Fruit fly (Drosophila melanogaster) whole organism, embryonic: ENCODE data around the gene Psf3.
A peak's percentile ranks its signal among the peaks of the same experiment; 100 is the strongest.

Experiments
- Antp ChIP-seq: fragments of 200-800 bp; sonication (Bioruptor generic); optimal IDR thresholded peaks from 3 replicates; lab custom pipeline; 2016; ENCODE audit warnings: missing biosample characterization, missing genetic modification characterization
- BtbVII ChIP-seq: fragments of 200-800 bp; sonication (Bioruptor generic); optimal IDR thresholded peaks from 3 replicates; lab custom pipeline; 2017; ENCODE audit warnings: missing biosample characterization, mild to moderate bottlenecking, missing genetic modification characterization
- CG11085 ChIP-seq: fragments of 200-800 bp; sonication (Bioruptor generic); IDR thresholded peaks from 2 replicates; pipeline ENCODE4 v1.3.6; 2022; ENCODE audit warnings: missing biosample characterization, missing genetic modification characterization
- CG11695 ChIP-seq: fragments of 200-800 bp; sonication (Bioruptor generic); IDR thresholded peaks from 3 replicates; pipeline ENCODE4 v1.3.6; 2022; ENCODE audit warnings: missing biosample characterization, missing genetic modification characterization
- CG11696 ChIP-seq: fragments of 200-800 bp; sonication (Bioruptor generic); IDR thresholded peaks from 2 replicates; pipeline ENCODE4 v1.3.6; 2022; ENCODE audit warnings: missing biosample characterization, missing genetic modification characterization
- CG12155 ChIP-seq: fragments of 200-800 bp; sonication (Bioruptor generic); optimal IDR thresholded peaks from 3 replicates; lab custom pipeline; 2016; ENCODE audit warnings: missing biosample characterization, missing genetic modification characterization
- CG12744 ChIP-seq: fragments of 200-800 bp; sonication (Bioruptor generic); optimal IDR thresholded peaks from 2 replicates; lab custom pipeline; 2016; ENCODE audit warnings: missing biosample characterization, missing genetic modification characterization
- CG13296 ChIP-seq: fragments of 200-800 bp; sonication (Bioruptor generic); optimal IDR thresholded peaks from 3 replicates; lab custom pipeline; 2018; ENCODE audit warnings: missing biosample characterization, mild to moderate bottlenecking, missing genetic modification characterization
- CG13775 ChIP-seq: fragments of 200-800 bp; sonication (Bioruptor generic); optimal IDR thresholded peaks from 3 replicates; lab custom pipeline; 2017; ENCODE audit warnings: missing biosample characterization, mild to moderate bottlenecking, missing genetic modification characterization
- CG14050 ChIP-seq: fragments of 200-800 bp; sonication (Bioruptor generic); IDR thresholded peaks from 3 replicates; pipeline ENCODE4 v1.3.6; 2022; ENCODE audit warnings: missing biosample characterization, missing genetic modification characterization
- CG15269 ChIP-seq: fragments of 200-800 bp; sonication (Bioruptor generic); optimal IDR thresholded peaks from 2 replicates; lab custom pipeline; 2018; ENCODE audit warnings: missing biosample characterization, mild to moderate bottlenecking, missing genetic modification characterization, moderate library complexity
- CG16863 ChIP-seq: fragments of 200-800 bp; sonication (Bioruptor generic); optimal IDR thresholded peaks from 3 replicates; lab custom pipeline; 2016; ENCODE audit warnings: missing biosample characterization, missing genetic modification characterization
- CG17328 ChIP-seq: fragments of 200-800 bp; sonication (Bioruptor generic); IDR thresholded peaks from 2 replicates; pipeline ENCODE4 v1.3.6; 2022; ENCODE audit warnings: missing biosample characterization, missing genetic modification characterization
- CG17361 ChIP-seq: fragments of 200-800 bp; sonication (Bioruptor generic); IDR thresholded peaks from 3 replicates; pipeline ENCODE4 v1.3.6; 2022; ENCODE audit warnings: missing biosample characterization, missing genetic modification characterization
- CG2199 ChIP-seq: fragments of 200-800 bp; sonication (Bioruptor generic); IDR thresholded peaks from 3 replicates; pipeline ENCODE4 v1.3.6; 2022; ENCODE audit warnings: missing biosample characterization, missing genetic modification characterization
- CG32532 ChIP-seq: fragments of 200-800 bp; sonication (Bioruptor generic); IDR thresholded peaks from 2 replicates; pipeline ENCODE4 v1.3.6; 2022; ENCODE audit warnings: missing biosample characterization, missing genetic modification characterization
- CG32772 ChIP-seq: fragments of 200-800 bp; sonication (Bioruptor generic); IDR thresholded peaks from 2 replicates; pipeline ENCODE4 v1.3.6; 2022; ENCODE audit warnings: missing biosample characterization, missing genetic modification characterization
- CG3407 ChIP-seq: fragments of 200-800 bp; sonication (Bioruptor generic); optimal IDR thresholded peaks from 2 replicates; lab custom pipeline; 2018; ENCODE audit warnings: missing biosample characterization, mild to moderate bottlenecking, missing genetic modification characterization
- CG3847 ChIP-seq: fragments of 200-800 bp; sonication (Bioruptor generic); IDR thresholded peaks from 2 replicates; pipeline ENCODE4 v1.3.6; 2022; ENCODE audit warnings: missing biosample characterization, missing genetic modification characterization
- CG4707 ChIP-seq: fragments of 200-800 bp; sonication (Bioruptor generic); optimal IDR thresholded peaks from 2 replicates; lab custom pipeline; 2018; ENCODE audit warnings: missing biosample characterization, mild to moderate bottlenecking, missing genetic modification characterization, moderate library complexity
- CG6272 ChIP-seq: fragments of 200-800 bp; sonication (Bioruptor generic); IDR thresholded peaks from 2 replicates; pipeline ENCODE4 v1.3.6; 2022; ENCODE audit warnings: missing biosample characterization, missing genetic modification characterization
- CG7556 ChIP-seq: fragments of 200-800 bp; sonication (Bioruptor generic); optimal IDR thresholded peaks from 2 replicates; lab custom pipeline; 2017; ENCODE audit warnings: missing biosample characterization, mild to moderate bottlenecking, missing genetic modification characterization
- CG9215 ChIP-seq: fragments of 200-800 bp; sonication (Bioruptor generic); IDR thresholded peaks from 2 replicates; pipeline ENCODE4 v1.3.6; 2022; ENCODE audit warnings: missing biosample characterization, missing genetic modification characterization
- CG9609 ChIP-seq: fragments of 200-800 bp; sonication (Bioruptor generic); optimal IDR thresholded peaks from 3 replicates; lab custom pipeline; 2016; ENCODE audit warnings: missing biosample characterization, missing genetic modification characterization
- CHES-1-like ChIP-seq: fragments of 200-800 bp; sonication (Bioruptor generic); optimal IDR thresholded peaks from 2 replicates; lab custom pipeline; 2016; ENCODE audit warnings: missing biosample characterization, missing genetic modification characterization
- D19B ChIP-seq: fragments of 200-800 bp; sonication (Bioruptor generic); optimal IDR thresholded peaks from 2 replicates; lab custom pipeline; 2017; ENCODE audit warnings: missing biosample characterization, mild to moderate bottlenecking, missing genetic modification characterization
- Deaf1 ChIP-seq: fragments of 200-800 bp; optimal IDR thresholded peaks from 3 replicates; lab custom pipeline; 2019; ENCODE audit warnings: missing biosample characterization, mild to moderate bottlenecking, missing genetic modification characterization, moderate library complexity
- Doc2 ChIP-seq: fragments of 200-800 bp; sonication (Bioruptor generic); IDR thresholded peaks from 2 replicates; pipeline ENCODE4 v1.3.6; 2022; ENCODE audit warnings: missing biosample characterization, missing genetic modification characterization
- Fer2 ChIP-seq: fragments of 200-800 bp; sonication (Bioruptor generic); optimal IDR thresholded peaks from 2 replicates; lab custom pipeline; 2018; ENCODE audit warnings: missing biosample characterization, mild to moderate bottlenecking, missing genetic modification characterization, moderate library complexity
- Fer3 ChIP-seq: fragments of 200-800 bp; sonication (Bioruptor generic); optimal IDR thresholded peaks from 2 replicates; lab custom pipeline; 2018; ENCODE audit warnings: missing biosample characterization, mild to moderate bottlenecking, missing genetic modification characterization, moderate library complexity
- Lpt ChIP-seq: fragments of >200 bp; optimal IDR thresholded peaks from 2 replicates; lab custom pipeline; 2018; ENCODE audit warnings: missing biosample characterization, missing genetic modification characterization
- Max ChIP-seq: fragments of 200-800 bp; sonication (Bioruptor generic); optimal IDR thresholded peaks from 2 replicates; lab custom pipeline; 2016; ENCODE audit warnings: missing biosample characterization, mild to moderate bottlenecking, missing genetic modification characterization
- Med ChIP-seq: fragments of 200-800 bp; sonication (Bioruptor generic); peaks from one replicate; lab custom pipeline; 2016; ENCODE audit warnings: missing biosample characterization, missing genetic modification characterization, mild to moderate bottlenecking, inconsistent platforms, moderate library complexity
- NK7.1 ChIP-seq: fragments of 200-800 bp; sonication (Bioruptor generic); optimal IDR thresholded peaks from 3 replicates; lab custom pipeline; 2016; ENCODE audit warnings: missing biosample characterization, missing genetic modification characterization
- ash1 ChIP-seq: fragments of 200-800 bp; sonication (Bioruptor generic); optimal IDR thresholded peaks from 2 replicates; lab custom pipeline; 2018; ENCODE audit warnings: missing biosample characterization, mild to moderate bottlenecking, missing genetic modification characterization
- bcd ChIP-seq: fragments of 200-800 bp; sonication (Bioruptor generic); optimal IDR thresholded peaks from 2 replicates; lab custom pipeline; 2017; ENCODE audit warnings: missing biosample characterization, mild to moderate bottlenecking, missing genetic modification characterization
- bigmax ChIP-seq: fragments of 200-800 bp; sonication (Bioruptor generic); optimal IDR thresholded peaks from 2 replicates; lab custom pipeline; 2018; ENCODE audit warnings: missing biosample characterization, mild to moderate bottlenecking, missing genetic modification characterization
- chm ChIP-seq: fragments of 200-800 bp; sonication (Bioruptor generic); IDR thresholded peaks from 2 replicates; pipeline ENCODE4 v1.3.6; 2022; ENCODE audit warnings: missing biosample characterization, missing genetic modification characterization
- dm ChIP-seq: fragments of 200-800 bp; sonication (Bioruptor generic); optimal IDR thresholded peaks from 3 replicates; lab custom pipeline; 2016; ENCODE audit warnings: missing biosample characterization, missing genetic modification characterization
- fu2 ChIP-seq: fragments of 200-800 bp; sonication (Bioruptor generic); optimal IDR thresholded peaks from 2 replicates; lab custom pipeline; 2016; ENCODE audit warnings: missing biosample characterization, missing genetic modification characterization
- her ChIP-seq: fragments of 200-800 bp; sonication (Bioruptor generic); optimal IDR thresholded peaks from 2 replicates; lab custom pipeline; 2016; ENCODE audit warnings: missing biosample characterization, missing genetic modification characterization
- jing ChIP-seq: fragments of 200-800 bp; sonication (Bioruptor generic); optimal IDR thresholded peaks from 2 replicates; lab custom pipeline; 2018; ENCODE audit warnings: missing biosample characterization, mild to moderate bottlenecking, missing genetic modification characterization
- lola ChIP-seq, 3 experiments: fragments of >200 bp in 2 of 3; fragments of 200-800 bp in 1 of 3; sonication (Bioruptor generic) in 1 of 3; optimal IDR thresholded peaks; 2 replicates each; lab custom pipeline; 2017 to 2019; ENCODE audit warnings: missing biosample characterization in 3 of 3, missing genetic modification characterization in 3 of 3, mild to moderate bottlenecking in 1 of 3, moderate library complexity in 1 of 3
- pnt ChIP-seq: fragments of 200-800 bp; sonication (Bioruptor generic); optimal IDR thresholded peaks from 3 replicates; lab custom pipeline; 2016; ENCODE audit warnings: missing biosample characterization, missing genetic modification characterization
- row ChIP-seq: fragments of 200-800 bp; sonication (Bioruptor generic); IDR thresholded peaks from 3 replicates; pipeline ENCODE4 v1.3.6; 2022; ENCODE audit warnings: missing biosample characterization, missing genetic modification characterization
- sens ChIP-seq: fragments of 200-800 bp; sonication (Bioruptor generic); peaks from one replicate; lab custom pipeline; 2016; ENCODE audit warnings: missing biosample characterization, missing genetic modification characterization
- sisA ChIP-seq: fragments of 200-800 bp; sonication (Bioruptor generic); IDR thresholded peaks from 2 replicates; pipeline ENCODE4 v1.3.6; 2022; ENCODE audit warnings: missing biosample characterization, missing genetic modification characterization
- sob ChIP-seq: fragments of 200-800 bp; sonication (Bioruptor generic); IDR thresholded peaks from 2 replicates; pipeline ENCODE4 v1.3.6; 2022; ENCODE audit warnings: missing biosample characterization, missing genetic modification characterization
- sr ChIP-seq: fragments of 200-800 bp; sonication (Bioruptor generic); IDR thresholded peaks from 3 replicates; pipeline ENCODE4 v1.3.6; 2022; ENCODE audit warnings: missing biosample characterization, missing genetic modification characterization
- stc ChIP-seq: fragments of 200-800 bp; sonication (Bioruptor generic); IDR thresholded peaks from 2 replicates; pipeline ENCODE4 v1.3.6; 2022; ENCODE audit warnings: missing biosample characterization, missing genetic modification characterization
- tna ChIP-seq: fragments of 200-800 bp; sonication (Bioruptor generic); IDR thresholded peaks from 2 replicates; pipeline ENCODE4 v1.3.6; 2022; ENCODE audit warnings: missing biosample characterization, missing genetic modification characterization; ENCODE audit not compliant: partially characterized antibody
- trh ChIP-seq: fragments of 200-800 bp; sonication (Bioruptor generic); optimal IDR thresholded peaks from 2 replicates; lab custom pipeline; 2016; ENCODE audit warnings: missing biosample characterization, missing genetic modification characterization
- wdn ChIP-seq: fragments of 200-800 bp; sonication (Bioruptor generic); IDR thresholded peaks from 2 replicates; pipeline ENCODE4 v1.3.6; 2022; ENCODE audit warnings: missing biosample characterization, missing genetic modification characterization
- yki ChIP-seq: fragments of >200 bp; optimal IDR thresholded peaks from 3 replicates; lab custom pipeline; 2018
- zf30C ChIP-seq: fragments of 200-800 bp; sonication (Bioruptor generic); optimal IDR thresholded peaks from 3 replicates; lab custom pipeline; 2018; ENCODE audit warnings: missing biosample characterization, mild to moderate bottlenecking, missing genetic modification characterization

The Psf3 gene

dm6 chrX:10396832-10397231 lies 11.2 kb upstream of the Psf3 start (continued):
- TF ChIP-seq CHES-1-like (GFP tag; lab: Kevin White, UChicago) (no peak), lola (GFP tag; optimal IDR thresholded peaks at IDR 0.05; lab: Kevin White, UChicago) (no peak), NK7.1 (GFP tag; lab: Kevin White, UChicago) (no peak), CG17328 (GFP tag; lab: Robert Waterston, UW) (no peak), sisA (GFP tag; lab: Robert Waterston, UW) (no peak), trh (GFP tag; lab: Kevin White, UChicago) (no peak), CG6272 (no peak), CG12744 (no peak), CG15269 (tag; lab: Kevin White, UChicago) (no peak), CG9215 (GFP tag; lab: Robert Waterston, UW) (no peak), CG32772 (GFP tag; lab: Robert Waterston, UW) (no peak), pnt (GFP tag; lab: Kevin White, UChicago) (no peak), Lpt (no peak), row (GFP tag; lab: Robert Waterston, UW) (no peak), CG7556 (GFP tag; lab: Kevin White, UChicago) (no peak), CG32532 (GFP tag; lab: Robert Waterston, UW) (no peak), CG11696 (GFP tag; lab: Robert Waterston, UW) (no peak), wdn (GFP tag; lab: Robert Waterston, UW) (no peak), Doc2 (no peak), sr (GFP tag; lab: Robert Waterston, UW) (no peak), CG14050 (GFP tag; lab: Robert Waterston, UW) (no peak), CG13296 (peak; percentile 25), bcd (no peak), Fer2 (tag; lab: Kevin White, UChicago) (no peak), CG9609 (GFP tag; lab: Kevin White, UChicago) (no peak), CG12155 (GFP tag; lab: Kevin White, UChicago) (no peak), sens (GFP tag; lab: Kevin White, UChicago) (no peak), CG11085 (GFP tag; lab: Robert Waterston, UW) (no peak), dm (GFP tag; lab: Kevin White, UChicago) (no peak), Deaf1 (tag; lab: Kevin White, UChicago) (no peak), CG16863 (GFP tag; lab: Kevin White, UChicago) (no peak), CG3407 (GFP tag; lab: Kevin White, UChicago) (no peak), CG11695 (GFP tag; lab: Robert Waterston, UW) (0 out of 3 replicates have a peak, but pooled peaks have one; percentile 16), yki (lab: Kevin White, UChicago) (no peak), stc (GFP tag; lab: Robert Waterston, UW) (no peak), ash1 (GFP tag; lab: Kevin White, UChicago) (no peak), BtbVII (no peak), bigmax (GFP tag; lab: Kevin White, UChicago) (no peak), CG4707 (no peak), chm (GFP tag; lab: Robert Waterston, UW) (no peak), Med (GFP tag; lab: Kevin White, UChicago) (peak; percentile 37)

- TF ChIP-seq fu2 (GFP tag; lab: Kevin White, UChicago) (no peak), Max (no peak), her (GFP tag; lab: Kevin White, UChicago) (peak; percentile 8), D19B (no peak), sob (peak; percentile 64; the same call in 1 of the 2 replicates), Antp (GFP tag; lab: Kevin White, UChicago) (peak; percentile 42), tna (GFP tag; lab: Robert Waterston, UW) (no peak), jing (no peak), CG17361 (GFP tag; lab: Robert Waterston, UW) (0 out of 3 replicates have a peak, but pooled peaks have one; percentile 9), Fer3 (tag; lab: Kevin White, UChicago) (peak; percentile 47), CG13775 (GFP tag; lab: Kevin White, UChicago) (peak; percentile 15), zf30C (no peak), CG2199 (GFP tag; lab: Robert Waterston, UW) (no peak), CG3847 (GFP tag; lab: Robert Waterston, UW) (peak; percentile 19; the same call in 1 of the 2 replicates)
Observed at dm6 chrX:10387672-10388071, 2.0 kb upstream of the Psf3 start.
